Worm (Caenorhabditis elegans): ENCODE data around the gene Y82E9BR.6.

The Y82E9BR.6 gene

DNA sequence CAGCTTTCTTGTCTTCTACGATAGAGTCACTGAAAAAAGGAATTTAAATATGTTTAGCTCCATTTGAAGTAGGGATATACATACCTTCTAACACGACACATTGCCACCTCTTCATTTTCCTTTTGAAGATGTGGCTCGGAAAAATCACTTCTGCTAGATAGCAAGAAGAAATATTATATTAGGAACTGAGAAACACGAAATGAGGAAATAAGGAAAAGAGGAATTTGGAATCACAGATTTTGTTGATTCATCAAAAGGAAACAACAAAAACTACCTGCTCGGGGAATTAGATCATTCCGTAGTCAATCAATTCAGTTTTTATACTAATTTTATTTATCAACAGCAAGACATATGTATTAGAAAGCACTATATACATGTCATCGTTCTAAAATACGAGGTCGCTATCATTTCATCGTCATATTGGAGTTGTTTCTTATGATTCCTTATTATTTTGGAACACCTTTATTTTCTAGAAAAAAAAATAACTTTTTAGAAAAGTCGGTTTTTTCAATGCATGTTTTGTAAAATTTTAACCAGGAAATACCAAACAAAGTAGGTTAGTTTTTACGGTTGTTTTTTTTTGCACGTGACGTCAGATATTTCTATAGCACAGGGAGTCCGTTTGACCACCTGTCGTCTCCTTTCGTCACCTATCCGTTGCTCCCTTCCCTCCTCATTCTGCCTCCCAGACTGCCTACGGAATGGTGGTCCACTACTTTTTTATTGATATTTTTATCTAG, at the start of gene Y82E9BR.6, which contains the start of gene pals-21:
Gene Y82E9BR.6, plus strand, starts transcription at position 690 of the 740 bp plus-strand sequence.
Gene pals-21, minus strand, starts transcription at position 101 of the 740 bp plus-strand sequence.
- TF ChIP-seq madf-5 (GFP tag; IDR thresholded peaks at IDR 0.05) (no peak), mxl-2 (GFP tag; conservative IDR thresholded peaks at IDR 0.05) (no peak), zfp-2 (tag; optimal IDR thresholded peaks at IDR 0.05) (no peak), nhr-48 (tag; optimal IDR thresholded peaks at IDR 0.05) (no peak), egl-43 (GFP tag; IDR thresholded peaks at IDR 0.05) (no peak), ceh-32 (tag; optimal IDR thresholded peaks at IDR 0.05; ENCODE audit: poor library complexity) (no peak), ceh-28 (tag; optimal IDR thresholded peaks at IDR 0.05) (no peak), mep-1 (tag; optimal IDR thresholded peaks at IDR 0.05) (no peak), zip-2 (tag; optimal IDR thresholded peaks at IDR 0.05) (no peak), skn-1 (tag; optimal IDR thresholded peaks at IDR 0.05) (no peak), nhr-41 (GFP tag; IDR thresholded peaks at IDR 0.05) (no peak)

DNA sequence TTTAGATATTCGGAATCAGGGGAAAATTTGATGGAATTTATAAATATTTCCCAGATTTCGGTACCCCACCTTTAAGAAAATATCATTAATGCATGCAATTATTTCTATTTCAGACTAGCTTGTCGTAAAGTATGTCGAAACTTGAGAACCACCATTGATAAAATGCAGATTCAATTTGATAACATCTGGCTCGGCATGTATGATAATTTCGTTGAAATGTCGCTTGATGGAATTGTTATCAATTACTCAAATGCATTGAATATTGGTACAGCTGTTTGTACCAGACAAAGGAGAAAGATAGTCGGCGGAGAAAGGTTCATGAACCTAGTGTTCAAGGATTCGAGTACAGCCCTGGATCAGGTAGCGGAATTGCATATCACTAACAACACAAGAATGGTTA, 49.1 kb upstream of the Y82E9BR.6 start, which contains the start of gene Y82E9BL.19:
Gene Y82E9BL.19, plus strand, starts transcription at position 123 of the 400 bp plus-strand sequence.
- no peak for TF ChIP-seq duxl-1 (tag; optimal IDR thresholded peaks at IDR 0.05; ENCODE audit: poor library complexity)
- TF ChIP-seq nhr-42 (GFP tag; IDR thresholded peaks at IDR 0.05): no peak
- TF ChIP-seq aha-1 (tag): peak; percentile 27
- no peak for TF ChIP-seq jun-1 (tag; optimal IDR thresholded peaks at IDR 0.05)
- no peak for TF ChIP-seq nhr-102 (tag; optimal IDR thresholded peaks at IDR 0.05)
- no peak for TF ChIP-seq lir-3 (tag; optimal IDR thresholded peaks at IDR 0.05)
- no peak for TF ChIP-seq gei-8 (GFP tag; optimal IDR thresholded peaks at IDR 0.05)
- no peak for TF ChIP-seq nhr-77 (tag; optimal IDR thresholded peaks at IDR 0.05)
- peak; percentile 13 for TF ChIP-seq pqm-1 (tag; optimal IDR thresholded peaks at IDR 0.05)
- no peak for TF ChIP-seq daf-16 (GFP tag; optimal IDR thresholded peaks at IDR 0.05)
- TF ChIP-seq daf-16 (tag; optimal IDR thresholded peaks at IDR 0.05): peak; percentile 12
- TF ChIP-seq R02D3.7 (tag; optimal IDR thresholded peaks at IDR 0.05): no peak
- TF ChIP-seq pha-4 (GFP tag; IDR thresholded peaks at IDR 0.05): no peak
- TF ChIP-seq pha-4 (tag; optimal IDR thresholded peaks at IDR 0.05): no peak
- TF ChIP-seq F10B5.3 (tag; optimal IDR thresholded peaks at IDR 0.05): no peak
- TF ChIP-seq ZK337.2 (GFP tag; IDR thresholded peaks at IDR 0.05): no peak
- no peak for TF ChIP-seq vab-7 (GFP tag; IDR thresholded peaks at IDR 0.05)
- TF ChIP-seq unc-62 (GFP tag; optimal IDR thresholded peaks at IDR 0.05 in 1 of 2): peak in 1 of 2 experiments; percentile 34
- no peak for TF ChIP-seq unc-62 (tag; optimal IDR thresholded peaks at IDR 0.05)
- TF ChIP-seq dmd-6 (GFP tag; IDR thresholded peaks at IDR 0.05): peak; percentile 51
- no peak for TF ChIP-seq ceh-20 (GFP tag; IDR thresholded peaks at IDR 0.05)
- peak; percentile 60 for TF ChIP-seq hlh-11 (tag; optimal IDR thresholded peaks at IDR 0.05)
- no peak for TF ChIP-seq ama-1 (optimal IDR thresholded peaks at IDR 0.05)
- no peak for TF ChIP-seq nhr-41 (GFP tag; IDR thresholded peaks at IDR 0.05)
- TF ChIP-seq zag-1 (tag; optimal IDR thresholded peaks at IDR 0.05): no peak
- TF ChIP-seq ZK546.5 (tag; optimal IDR thresholded peaks at IDR 0.05): no peak
- no peak for TF ChIP-seq nhr-48 (tag; optimal IDR thresholded peaks at IDR 0.05)

- TF ChIP-seq php-3 (GFP tag; IDR thresholded peaks at IDR 0.05) (no peak), T20F7.1 (GFP tag; optimal IDR thresholded peaks at IDR 0.05) (no peak), ceh-82 (tag; optimal IDR thresholded peaks at IDR 0.05) (no peak), nhr-42 (GFP tag; IDR thresholded peaks at IDR 0.05) (no peak), daf-8 (GFP tag; IDR thresholded peaks at IDR 0.05) (no peak), aly-2 (tag; optimal IDR thresholded peaks at IDR 0.05) (no peak), rbr-2 (tag; optimal IDR thresholded peaks at IDR 0.05) (no peak), daf-19 (GFP tag; conservative IDR thresholded peaks at IDR 0.05) (no peak), snpc-1.2 (GFP tag; IDR thresholded peaks at IDR 0.05) (no peak), nhr-102 (tag; optimal IDR thresholded peaks at IDR 0.05) (no peak), set-16 (GFP tag; IDR thresholded peaks at IDR 0.05) (no peak), dmd-9 (GFP tag; IDR thresholded peaks at IDR 0.05) (no peak), F49E8.2 (tag; optimal IDR thresholded peaks at IDR 0.05; ENCODE audit: borderline replicate concordance) (no peak), hlh-11 (tag; optimal IDR thresholded peaks at IDR 0.05) (no peak), fos-1 (tag; optimal IDR thresholded peaks at IDR 0.05) (no peak), nhr-25 (tag; optimal IDR thresholded peaks at IDR 0.05; ENCODE audit: borderline replicate concordance, insufficient read depth) (no peak), snpc-4 (tag; optimal IDR thresholded peaks at IDR 0.05) (no peak), skn-1 (tag; optimal IDR thresholded peaks at IDR 0.05) (no peak)
These were observed 40.8 kb upstream of the Y82E9BR.6 start, which contains the start of gene fbxa-5 for ce11 chrIII:1340240-1340639. Gene fbxa-5, minus strand, starts transcription at chrIII:1340340.
